Fruit fly (Drosophila melanogaster) S2 (cell line): ENCODE data around the gene Cnep1r2.

ENCODE experiments used
- CG8478 ChIP-seq: fragments of >200 bp; optimal IDR thresholded peaks from 2 replicates; lab custom pipeline; 2018
- CTCF ChIP-seq, 2 experiments: fragments of >200 bp; optimal IDR thresholded peaks; 2 replicates each; lab custom pipeline; 2018

DNA sequence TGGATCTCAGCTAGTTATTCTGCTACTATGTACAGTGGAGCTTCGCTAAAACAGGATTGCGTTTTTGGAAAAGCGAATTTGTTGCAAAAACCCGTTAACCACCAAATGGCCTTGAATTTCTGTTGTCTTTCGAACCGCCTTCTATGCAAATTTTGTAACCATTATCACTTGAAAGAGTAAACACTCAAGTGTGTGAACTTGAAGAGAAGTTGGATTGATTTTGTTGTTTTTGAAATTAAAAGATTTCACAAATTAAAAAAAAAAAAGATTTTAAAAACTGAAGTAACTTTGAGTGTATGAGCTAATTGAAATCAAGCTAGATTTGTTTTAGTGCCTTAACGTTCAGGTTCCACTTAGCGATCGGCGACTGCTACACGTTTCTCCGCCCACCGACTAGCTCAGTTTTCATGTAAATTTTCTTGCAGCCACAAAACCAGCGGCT, 46.0 kb downstream of the Cnep1r2 start:
- TF ChIP-seq CTCF (optimal IDR thresholded peaks at IDR 0.05; lab: Kevin White, UChicago) (no peak), CG8478 (lab: Kevin White, UChicago) (no peak)
